Fruit fly (Drosophila melanogaster) whole organism, embryonic: ENCODE measurements around the gene srl.

Source experiments
- Ada2b ChIP-seq: fragments of 200-800 bp; sonication (Bioruptor generic); IDR thresholded peaks from 2 replicates; pipeline ENCODE4 v1.3.6; 2022; ENCODE audit warnings: missing biosample characterization, missing genetic modification characterization
- Bdp1 ChIP-seq: fragments of 200-800 bp; sonication (Bioruptor generic); optimal IDR thresholded peaks from 3 replicates; lab custom pipeline; 2016; ENCODE audit warnings: missing biosample characterization, missing genetic modification characterization
- BtbVII ChIP-seq: fragments of 200-800 bp; sonication (Bioruptor generic); optimal IDR thresholded peaks from 3 replicates; lab custom pipeline; 2017; ENCODE audit warnings: missing biosample characterization, mild to moderate bottlenecking, missing genetic modification characterization
- CG11093 ChIP-seq: fragments of 200-800 bp; sonication (Bioruptor generic); IDR thresholded peaks from 3 replicates; pipeline ENCODE4 v1.3.6; 2022; ENCODE audit warnings: missing biosample characterization, missing genetic modification characterization
- CG12769 ChIP-seq: fragments of 200-800 bp; sonication (Bioruptor generic); optimal IDR thresholded peaks from 2 replicates; lab custom pipeline; 2019; ENCODE audit warnings: missing biosample characterization, mild to moderate bottlenecking, missing genetic modification characterization, moderate library complexity
- CG14441 ChIP-seq: fragments of 200-800 bp; sonication (Bioruptor generic); IDR thresholded peaks from 2 replicates; pipeline ENCODE4 v1.3.6; 2022; ENCODE audit warnings: missing biosample characterization, missing genetic modification characterization
- CG15073 ChIP-seq: fragments of 200-800 bp; sonication (Bioruptor generic); optimal IDR thresholded peaks from 2 replicates; lab custom pipeline; 2016; ENCODE audit warnings: missing biosample characterization, missing genetic modification characterization
- CG15514 ChIP-seq: fragments of 200-800 bp; sonication (Bioruptor generic); optimal IDR thresholded peaks from 3 replicates; lab custom pipeline; 2017; ENCODE audit warnings: missing biosample characterization, missing genetic modification characterization, mild to moderate bottlenecking, moderate library complexity, missing genetic modification reagents
- CG15696 ChIP-seq: fragments of 200-800 bp; sonication (Bioruptor generic); optimal IDR thresholded peaks from 2 replicates; lab custom pipeline; 2019; ENCODE audit warnings: missing biosample characterization, mild to moderate bottlenecking, missing genetic modification characterization, moderate library complexity
- CG17186 ChIP-seq: fragments of 200-800 bp; sonication (Bioruptor generic); optimal IDR thresholded peaks from 3 replicates; lab custom pipeline; 2017; ENCODE audit warnings: missing biosample characterization, missing genetic modification reagents, missing genetic modification characterization
- CG18476 ChIP-seq: fragments of 200-800 bp; sonication (Bioruptor generic); optimal IDR thresholded peaks from 2 replicates; lab custom pipeline; 2016; ENCODE audit warnings: missing biosample characterization, mild to moderate bottlenecking, missing genetic modification characterization
- CG2129 ChIP-seq: fragments of 200-800 bp; sonication (Bioruptor generic); IDR thresholded peaks from 2 replicates; pipeline ENCODE4 v1.3.6; 2022; ENCODE audit warnings: missing biosample characterization, missing genetic modification characterization; ENCODE audit not compliant: partially characterized antibody
- CG2199 ChIP-seq: fragments of 200-800 bp; sonication (Bioruptor generic); IDR thresholded peaks from 3 replicates; pipeline ENCODE4 v1.3.6; 2022; ENCODE audit warnings: missing biosample characterization, missing genetic modification characterization
- CG34376 ChIP-seq: fragments of 200-800 bp; sonication (Bioruptor generic); optimal IDR thresholded peaks from 2 replicates; lab custom pipeline; 2018; ENCODE audit warnings: missing biosample characterization, mild to moderate bottlenecking, missing genetic modification characterization
- CG3838 ChIP-seq: fragments of 200-800 bp; sonication (Bioruptor generic); optimal IDR thresholded peaks from 3 replicates; lab custom pipeline; 2016; ENCODE audit warnings: missing biosample characterization, missing genetic modification characterization
- CG4282 ChIP-seq: fragments of 200-800 bp; sonication (Bioruptor generic); optimal IDR thresholded peaks from 2 replicates; lab custom pipeline; 2016; ENCODE audit warnings: missing biosample characterization, missing genetic modification characterization
- CG6175 ChIP-seq: fragments of 200-800 bp; sonication (Bioruptor generic); IDR thresholded peaks from 3 replicates; pipeline ENCODE4 v1.3.6; 2022; ENCODE audit warnings: missing biosample characterization, missing genetic modification characterization
- CG8359 ChIP-seq: fragments of 200-800 bp; sonication (Bioruptor generic); optimal IDR thresholded peaks from 2 replicates; lab custom pipeline; 2017; ENCODE audit warnings: missing biosample characterization, mild to moderate bottlenecking, missing genetic modification characterization, borderline replicate concordance
- CG9215 ChIP-seq: fragments of 200-800 bp; sonication (Bioruptor generic); IDR thresholded peaks from 2 replicates; pipeline ENCODE4 v1.3.6; 2022; ENCODE audit warnings: missing biosample characterization, missing genetic modification characterization
- CG9797 ChIP-seq: fragments of 200-800 bp; sonication (Bioruptor generic); optimal IDR thresholded peaks from 3 replicates; lab custom pipeline; 2018; ENCODE audit warnings: missing biosample characterization, mild to moderate bottlenecking, missing genetic modification characterization
- CG9817 ChIP-seq: fragments of 200-800 bp; sonication (Bioruptor generic); optimal IDR thresholded peaks from 2 replicates; lab custom pipeline; 2018; ENCODE audit warnings: missing biosample characterization, mild to moderate bottlenecking, missing genetic modification characterization, moderate library complexity
- Dip3 ChIP-seq: fragments of 200-800 bp; sonication (Bioruptor generic); optimal IDR thresholded peaks from 3 replicates; lab custom pipeline; 2016; ENCODE audit warnings: missing biosample characterization, missing genetic modification characterization
- E2f2 ChIP-seq: fragments of 200-800 bp; sonication (Bioruptor generic); IDR thresholded peaks from 2 replicates; pipeline ENCODE4 v1.3.6; 2022; ENCODE audit warnings: missing biosample characterization, missing genetic modification characterization
- HLH4C ChIP-seq: fragments of 200-800 bp; sonication (Bioruptor generic); IDR thresholded peaks from 3 replicates; pipeline ENCODE4 v1.3.6; 2022; ENCODE audit warnings: missing biosample characterization, missing genetic modification characterization; ENCODE audit not compliant: partially characterized antibody
- Hmx ChIP-seq: fragments of 200-800 bp; sonication (Bioruptor generic); optimal IDR thresholded peaks from 2 replicates; lab custom pipeline; 2016; ENCODE audit warnings: missing biosample characterization, missing genetic modification characterization
- Hr3 ChIP-seq: fragments of 200-800 bp; sonication (Bioruptor generic); optimal IDR thresholded peaks from 3 replicates; lab custom pipeline; 2016; ENCODE audit warnings: missing biosample characterization, missing genetic modification characterization
- Lhr ChIP-seq: fragments of 200-800 bp; sonication (Bioruptor generic); optimal IDR thresholded peaks from 3 replicates; lab custom pipeline; 2017; ENCODE audit warnings: mild to moderate bottlenecking, missing biosample characterization, missing genetic modification reagents, missing genetic modification characterization
- Lim3 ChIP-seq: fragments of 200-800 bp; sonication (Bioruptor generic); IDR thresholded peaks from 2 replicates; pipeline ENCODE4 v1.3.6; 2022; ENCODE audit warnings: missing biosample characterization, missing genetic modification characterization
- Ssrp ChIP-seq: fragments of 200-800 bp; sonication (Bioruptor generic); optimal IDR thresholded peaks from 2 replicates; lab custom pipeline; 2018; ENCODE audit warnings: missing biosample characterization, mild to moderate bottlenecking, missing genetic modification characterization, moderate library complexity
- ash1 ChIP-seq: fragments of 200-800 bp; sonication (Bioruptor generic); optimal IDR thresholded peaks from 2 replicates; lab custom pipeline; 2018; ENCODE audit warnings: missing biosample characterization, mild to moderate bottlenecking, missing genetic modification characterization
- bcd ChIP-seq: fragments of 200-800 bp; sonication (Bioruptor generic); optimal IDR thresholded peaks from 2 replicates; lab custom pipeline; 2017; ENCODE audit warnings: missing biosample characterization, mild to moderate bottlenecking, missing genetic modification characterization
- bowl ChIP-seq: fragments of 200-800 bp; sonication (Bioruptor generic); IDR thresholded peaks from 2 replicates; pipeline ENCODE4 v1.3.6; 2022; ENCODE audit warnings: missing biosample characterization, missing genetic modification characterization
- chn ChIP-seq: fragments of 200-800 bp; sonication (Bioruptor generic); optimal IDR thresholded peaks from 2 replicates; lab custom pipeline; 2016; ENCODE audit warnings: missing biosample characterization, missing genetic modification characterization
- emc ChIP-seq: fragments of 200-800 bp; sonication (Bioruptor generic); optimal IDR thresholded peaks from 2 replicates; lab custom pipeline; 2016; ENCODE audit warnings: missing biosample characterization, missing genetic modification characterization
- grau ChIP-seq: fragments of 200-800 bp; optimal IDR thresholded peaks from 3 replicates; lab custom pipeline; 2019; ENCODE audit warnings: missing biosample characterization, mild to moderate bottlenecking, missing genetic modification characterization, moderate library complexity
- her ChIP-seq: fragments of 200-800 bp; sonication (Bioruptor generic); optimal IDR thresholded peaks from 2 replicates; lab custom pipeline; 2016; ENCODE audit warnings: missing biosample characterization, missing genetic modification characterization
- kay ChIP-seq: fragments of 200-800 bp; sonication (Bioruptor generic); optimal IDR thresholded peaks from 2 replicates; lab custom pipeline; 2016; ENCODE audit warnings: missing biosample characterization, missing genetic modification characterization
- lilli ChIP-seq: fragments of 200-800 bp; sonication (Bioruptor generic); optimal IDR thresholded peaks from 3 replicates; lab custom pipeline; 2016; ENCODE audit warnings: missing biosample characterization, missing genetic modification characterization
- maf-S ChIP-seq: fragments of 200-800 bp; sonication (Bioruptor generic); optimal IDR thresholded peaks from 2 replicates; lab custom pipeline; 2016; ENCODE audit warnings: missing biosample characterization, missing genetic modification characterization
- nerfin-2 ChIP-seq: fragments of 200-800 bp; sonication (Bioruptor generic); IDR thresholded peaks from 2 replicates; pipeline ENCODE4 v1.3.6; 2022; ENCODE audit warnings: missing biosample characterization, missing genetic modification characterization; ENCODE audit not compliant: partially characterized antibody
- ranshi ChIP-seq: fragments of 200-800 bp; sonication (Bioruptor generic); IDR thresholded peaks from 2 replicates; pipeline ENCODE4 v1.3.6; 2022; ENCODE audit warnings: missing biosample characterization, missing genetic modification characterization
- schlank ChIP-seq: fragments of 200-800 bp; sonication (Bioruptor generic); optimal IDR thresholded peaks from 2 replicates; lab custom pipeline; 2018; ENCODE audit warnings: missing biosample characterization, mild to moderate bottlenecking, missing genetic modification characterization
- sens ChIP-seq: fragments of 200-800 bp; sonication (Bioruptor generic); peaks from one replicate; lab custom pipeline; 2016; ENCODE audit warnings: missing biosample characterization, missing genetic modification characterization
- sna ChIP-seq: fragments of 200-800 bp; sonication (Bioruptor generic); IDR thresholded peaks from 2 replicates; pipeline ENCODE4 v1.3.6; 2022; ENCODE audit warnings: missing biosample characterization, missing genetic modification characterization; ENCODE audit not compliant: partially characterized antibody
- stwl ChIP-seq: fragments of 200-800 bp; sonication (Bioruptor generic); optimal IDR thresholded peaks from 3 replicates; lab custom pipeline; 2018; ENCODE audit warnings: missing biosample characterization, mild to moderate bottlenecking, missing genetic modification characterization, moderate library complexity
- sug ChIP-seq: fragments of 200-800 bp; optimal IDR thresholded peaks from 2 replicates; lab custom pipeline; 2019; ENCODE audit warnings: missing biosample characterization, mild to moderate bottlenecking, missing genetic modification characterization, moderate library complexity
- trem ChIP-seq: fragments of 200-800 bp; optimal IDR thresholded peaks from 3 replicates; lab custom pipeline; 2019; ENCODE audit warnings: missing biosample characterization, mild to moderate bottlenecking, missing genetic modification characterization, moderate library complexity
- usp ChIP-seq: fragments of >200 bp; optimal IDR thresholded peaks from 2 replicates; lab custom pipeline; 2017; ENCODE audit warnings: missing biosample characterization, missing genetic modification characterization
- yki ChIP-seq: fragments of >200 bp; optimal IDR thresholded peaks from 3 replicates; lab custom pipeline; 2018

srl gene

DNA sequence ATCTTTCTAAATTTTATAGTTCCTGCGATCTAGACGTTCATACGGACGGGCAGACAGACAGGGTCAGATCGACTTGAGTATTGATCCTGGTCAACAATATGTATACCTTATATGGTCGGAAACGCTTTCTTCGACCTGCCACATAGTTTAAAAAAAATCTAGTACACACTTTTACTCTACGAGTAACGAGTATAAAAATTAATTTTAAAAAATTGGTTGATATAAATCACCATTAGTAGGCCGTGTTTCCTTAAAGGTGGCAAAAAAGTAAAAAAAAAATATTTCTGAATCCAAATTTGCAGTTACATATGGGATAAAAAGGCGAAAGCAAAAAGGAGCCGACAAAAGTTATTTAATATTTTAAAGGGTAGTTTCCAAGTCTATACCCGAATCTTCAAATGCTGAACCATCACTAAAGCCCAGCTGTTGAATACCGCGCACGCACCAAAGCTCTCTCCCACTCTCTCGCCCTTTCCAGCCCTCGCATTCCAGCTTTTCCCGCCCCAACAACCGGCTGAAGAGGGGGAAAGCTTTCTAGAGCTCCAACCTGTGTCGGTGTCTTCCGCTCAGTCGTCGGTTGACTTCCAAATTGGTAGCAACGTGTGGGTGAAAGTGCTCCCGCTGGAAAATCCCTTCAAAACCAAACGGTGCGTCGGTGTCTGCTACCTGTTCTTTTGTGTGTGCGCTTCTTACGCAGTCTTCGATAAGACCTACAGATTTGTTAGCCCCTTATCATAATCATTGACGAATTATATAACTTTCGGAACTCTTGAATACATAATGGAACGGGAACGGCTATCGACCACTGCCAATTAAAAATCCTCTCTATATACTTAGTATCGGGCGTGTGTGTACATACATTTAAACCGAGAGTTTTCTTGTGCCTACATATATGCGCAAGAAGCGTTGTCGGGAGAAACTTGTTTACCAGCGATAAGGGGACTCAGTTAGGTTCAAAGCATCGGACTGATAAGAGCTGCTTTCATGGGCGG lies 50.5 kb downstream of the srl start, which contains the start of gene Sfxn1-3 (continued):
- TF ChIP-seq her (GFP tag; lab: Kevin White, UChicago), result peak; percentile 51
- peak; percentile 16 for TF ChIP-seq kay (GFP tag; lab: Kevin White, UChicago)
- TF ChIP-seq yki, result no peak
- TF ChIP-seq Lhr, result peak; percentile 29
- TF ChIP-seq sug, result peak; percentile 72
- no peak for TF ChIP-seq schlank
- TF ChIP-seq CG15514 (GFP tag; lab: Kevin White, UChicago), result peak; percentile 51
- TF ChIP-seq HLH4C (GFP tag; lab: Robert Waterston, UW), result 0 out of 3 replicates have a peak, but pooled peaks have one; percentile 41
- no peak for TF ChIP-seq CG8359 (GFP tag; lab: Kevin White, UChicago)
- TF ChIP-seq CG9817 (tag; lab: Kevin White, UChicago), result no peak
- TF ChIP-seq Hr3 (GFP tag; lab: Kevin White, UChicago), result no peak
- peak; percentile 31 for TF ChIP-seq Bdp1 (GFP tag; lab: Kevin White, UChicago)
- peak; percentile 38 for TF ChIP-seq CG4282
- no peak for TF ChIP-seq CG15696 (tag; lab: Kevin White, UChicago)
- TF ChIP-seq emc (GFP tag; lab: Kevin White, UChicago), result no peak
- peak; percentile 43 for TF ChIP-seq lilli
- peak; percentile 97 for TF ChIP-seq CG12769 (tag; lab: Kevin White, UChicago)
- TF ChIP-seq sens (GFP tag; lab: Kevin White, UChicago), result peak; percentile 80
- TF ChIP-seq BtbVII (GFP tag; lab: Kevin White, UChicago), result peak; percentile 83
- TF ChIP-seq maf-S (GFP tag; lab: Kevin White, UChicago), result peak; percentile 39
- no peak for TF ChIP-seq stwl
- peak; percentile 23 for TF ChIP-seq grau (tag; lab: Kevin White, UChicago)
- peak; percentile 9 for TF ChIP-seq Ssrp (tag; lab: Kevin White, UChicago)
- TF ChIP-seq CG15073 (GFP tag; lab: Kevin White, UChicago), result no peak
- no peak; the same call in 1 of the 2 replicates for TF ChIP-seq ranshi (GFP tag; lab: Robert Waterston, UW)
- TF ChIP-seq chn (GFP tag; lab: Kevin White, UChicago), result peak; percentile 9
- TF ChIP-seq bowl (GFP tag; lab: Robert Waterston, UW), result peak; percentile 28; the same call in 1 of the 2 replicates
- no peak for TF ChIP-seq CG3838 (GFP tag; lab: Kevin White, UChicago)
- no peak for TF ChIP-seq CG18476 (GFP tag; lab: Kevin White, UChicago)
- peak; percentile 98 for TF ChIP-seq CG34376
- TF ChIP-seq CG9215, result no peak
- TF ChIP-seq Ada2b (GFP tag; lab: Robert Waterston, UW), result peak; percentile 37; the same call in 1 of the 2 replicates
- no peak for TF ChIP-seq CG9797
- peak; percentile 52; the same call in 1 of the 2 replicates for TF ChIP-seq sna
- TF ChIP-seq nerfin-2, result no peak; the same call in 1 of the 2 replicates
- no peak for TF ChIP-seq CG2129 (GFP tag; lab: Robert Waterston, UW)
- TF ChIP-seq bcd (GFP tag; lab: Kevin White, UChicago), result peak; percentile 33
- no peak for TF ChIP-seq usp (GFP tag; lab: Kevin White, UChicago)
- no peak for TF ChIP-seq trem (tag; lab: Kevin White, UChicago)
- TF ChIP-seq Hmx (GFP tag; lab: Kevin White, UChicago), result no peak
- TF ChIP-seq CG6175, result no peak
- TF ChIP-seq CG2199 (GFP tag; lab: Robert Waterston, UW), result no peak
- TF ChIP-seq Lim3, result no peak
- peak; percentile 34 for TF ChIP-seq Dip3 (GFP tag; lab: Kevin White, UChicago)
- TF ChIP-seq ash1 (GFP tag; lab: Kevin White, UChicago), result peak; percentile 65
- no peak for TF ChIP-seq CG11093 (GFP tag; lab: Robert Waterston, UW)
- no peak for TF ChIP-seq CG14441 (GFP tag; lab: Robert Waterston, UW)
- no peak for TF ChIP-seq CG17186
- peak; percentile 25; the same call in 1 of the 2 replicates for TF ChIP-seq E2f2 (GFP tag; lab: Robert Waterston, UW)
